Worm (Caenorhabditis elegans) whole organism, mixed stage, embryonic: Measurements from ENCODE around the gene cyp-25A2.

Source experiments
- M03D4.4 ChIP-seq: sonication (generic microtip); optimal IDR thresholded peaks from 2 replicates; lab custom pipeline; 2017; ENCODE audit warnings: mild to moderate bottlenecking, missing genetic modification characterization, missing compliant biosample characterization
- bed-3 ChIP-seq: fragments of 200-800 bp; sonication (Bioruptor generic); optimal IDR thresholded peaks from 3 replicates; lab custom pipeline; 2018; ENCODE audit warnings: mild to moderate bottlenecking, missing genetic modification characterization, moderate library complexity, missing compliant biosample characterization
- lin-13 ChIP-seq: fragments of 150-350 bp; optimal IDR thresholded peaks from 2 replicates; lab custom pipeline; 2014; ENCODE audit warnings: missing biosample characterization, missing genetic modification characterization
- mep-1 ChIP-seq: fragments of 150-350 bp; optimal IDR thresholded peaks from 2 replicates; lab custom pipeline; 2017; ENCODE audit warnings: missing biosample characterization, missing genetic modification reagents, missing genetic modification characterization, inconsistent platforms
- nhr-237 ChIP-seq: fragments of 150-350 bp; optimal IDR thresholded peaks from 2 replicates; lab custom pipeline; 2014; ENCODE audit warnings: missing biosample characterization, missing genetic modification characterization
- nhr-76 ChIP-seq: sonication (generic microtip); optimal IDR thresholded peaks from 2 replicates; lab custom pipeline; 2017; ENCODE audit warnings: missing biosample characterization, missing genetic modification characterization
- pha-4 ChIP-seq: fragments of 150-350 bp; optimal IDR thresholded peaks from 2 replicates; lab custom pipeline; 2018; ENCODE audit warnings: missing biosample characterization, missing genetic modification reagents, missing genetic modification characterization
- snpc-4 ChIP-seq: fragments of 150-350 bp; optimal IDR thresholded peaks from 2 replicates; lab custom pipeline; 2014; ENCODE audit warnings: missing biosample characterization, missing genetic modification characterization
- unc-62 ChIP-seq: fragments of 150-350 bp; optimal IDR thresholded peaks from 2 replicates; lab custom pipeline; 2014; ENCODE audit warnings: missing biosample characterization, missing genetic modification reagents, missing genetic modification characterization
- ztf-11 ChIP-seq: fragments of 150-350 bp; optimal IDR thresholded peaks from 2 replicates; lab custom pipeline; 2014; ENCODE audit warnings: missing biosample characterization, missing genetic modification characterization

- TF ChIP-seq bed-3 (GFP tag; lab: Kevin White, UChicago) (no peak), pha-4 (tag; lab: Kevin White, UChicago) (no peak), snpc-4 (tag; lab: Kevin White, UChicago) (no peak), ztf-11 (tag; lab: Kevin White, UChicago) (peak; percentile 3), mep-1 (tag; lab: Kevin White, UChicago) (no peak), lin-13 (no peak), nhr-237 (no peak), unc-62 (no peak), M03D4.4 (tag; lab: Kevin White, UChicago) (no peak), nhr-76 (tag; lab: Kevin White, UChicago) (no peak)
Measured at ce11 chrIII:3876197-3876897, 41.3 kb downstream of the cyp-25A2 start.
